Worm (Caenorhabditis elegans) whole organism, L4/young adult: Measurements from ENCODE around the gene lact-7.

Experiments
- dao-5 ChIP-seq: sonication (generic microtip); optimal IDR thresholded peaks from 2 replicates; lab custom pipeline; 2016; ENCODE audit warnings: missing genotype, missing genetic modification characterization, moderate library complexity, missing compliant biosample characterization
- him-1 ChIP-seq: sonication (generic microtip); optimal IDR thresholded peaks from 2 replicates; lab custom pipeline; 2016; ENCODE audit warnings: missing genotype, missing genetic modification reagents, missing genetic modification characterization, missing compliant biosample characterization

DNA sequence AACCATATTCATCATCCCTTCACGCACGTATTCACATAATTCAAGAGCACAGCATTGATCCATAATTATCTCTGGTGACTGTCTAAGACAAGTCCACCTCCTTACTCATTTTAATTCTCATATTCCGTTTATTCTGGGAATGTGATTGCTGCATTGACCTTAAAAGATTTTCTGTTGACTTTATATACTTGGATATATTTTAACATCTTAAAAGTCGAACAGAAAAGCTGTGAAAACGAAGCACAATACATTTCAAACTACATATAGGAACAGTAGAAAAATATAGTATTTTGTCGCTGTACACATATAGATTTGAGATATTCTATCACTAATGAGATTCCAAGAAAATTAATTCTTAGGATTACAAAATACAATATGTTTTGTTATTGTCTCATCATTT, 6.6 kb upstream of the lact-7 start:
- TF ChIP-seq him-1 (tag; lab: Kevin White, UChicago) (no peak), dao-5 (no peak)
